Fruit fly (Drosophila melanogaster) whole organism, embryonic: Measurements from ENCODE around the gene bbg.

Experiments
- Bgb ChIP-seq: fragments of 200-800 bp; sonication (Bioruptor generic); IDR thresholded peaks from 2 replicates; pipeline ENCODE4 v1.3.6; 2022; ENCODE audit warnings: missing biosample characterization, missing genetic modification characterization; ENCODE audit not compliant: partially characterized antibody
- Bteb2 ChIP-seq: fragments of 200-800 bp; sonication (Bioruptor generic); optimal IDR thresholded peaks from 2 replicates; lab custom pipeline; 2016; ENCODE audit warnings: missing biosample characterization, missing genetic modification characterization
- C15 ChIP-seq: fragments of 200-800 bp; sonication (Bioruptor generic); IDR thresholded peaks from 3 replicates; pipeline ENCODE4 v1.3.6; 2022; ENCODE audit warnings: missing biosample characterization, missing genetic modification characterization
- CG10147 ChIP-seq: fragments of 200-800 bp; sonication (Bioruptor generic); optimal IDR thresholded peaks from 2 replicates; lab custom pipeline; 2019; ENCODE audit warnings: missing biosample characterization, mild to moderate bottlenecking, missing genetic modification characterization, moderate library complexity
- CG11696 ChIP-seq: fragments of 200-800 bp; sonication (Bioruptor generic); IDR thresholded peaks from 2 replicates; pipeline ENCODE4 v1.3.6; 2022; ENCODE audit warnings: missing biosample characterization, missing genetic modification characterization
- CG12769 ChIP-seq: fragments of 200-800 bp; sonication (Bioruptor generic); optimal IDR thresholded peaks from 2 replicates; lab custom pipeline; 2019; ENCODE audit warnings: missing biosample characterization, mild to moderate bottlenecking, missing genetic modification characterization, moderate library complexity
- CG13624 ChIP-seq: fragments of 200-800 bp; sonication (Bioruptor generic); optimal IDR thresholded peaks from 2 replicates; lab custom pipeline; 2016; ENCODE audit warnings: missing biosample characterization, missing genetic modification characterization
- CG14965 ChIP-seq: fragments of 200-800 bp; sonication (Bioruptor generic); optimal IDR thresholded peaks from 2 replicates; lab custom pipeline; 2016; ENCODE audit warnings: missing biosample characterization, missing genetic modification characterization, borderline replicate concordance
- CG17186 ChIP-seq: fragments of 200-800 bp; sonication (Bioruptor generic); optimal IDR thresholded peaks from 3 replicates; lab custom pipeline; 2017; ENCODE audit warnings: missing biosample characterization, missing genetic modification reagents, missing genetic modification characterization
- CG17829 ChIP-seq: fragments of 200-800 bp; optimal IDR thresholded peaks from 2 replicates; lab custom pipeline; 2019; ENCODE audit warnings: missing biosample characterization, mild to moderate bottlenecking, missing genetic modification characterization, moderate library complexity
- CG18476 ChIP-seq: fragments of 200-800 bp; sonication (Bioruptor generic); optimal IDR thresholded peaks from 2 replicates; lab custom pipeline; 2016; ENCODE audit warnings: missing biosample characterization, mild to moderate bottlenecking, missing genetic modification characterization
- CG6854 ChIP-seq: fragments of 200-800 bp; sonication (Bioruptor generic); optimal IDR thresholded peaks from 3 replicates; lab custom pipeline; 2017; ENCODE audit warnings: missing biosample characterization, mild to moderate bottlenecking, missing genetic modification characterization
- CG7271 ChIP-seq: fragments of 200-800 bp; sonication (Bioruptor generic); optimal IDR thresholded peaks from 2 replicates; lab custom pipeline; 2018; ENCODE audit warnings: missing biosample characterization, mild to moderate bottlenecking, missing genetic modification characterization, moderate library complexity
- CG7839 ChIP-seq: fragments of 200-800 bp; sonication (Bioruptor generic); optimal IDR thresholded peaks from 3 replicates; lab custom pipeline; 2018; ENCODE audit warnings: missing biosample characterization, mild to moderate bottlenecking, missing genetic modification characterization, moderate library complexity
- CTCF ChIP-seq: fragments of 200-800 bp; sonication (Bioruptor generic); optimal IDR thresholded peaks from 2 replicates; lab custom pipeline; 2017; ENCODE audit warnings: missing biosample characterization, mild to moderate bottlenecking, missing genetic modification characterization, moderate library complexity
- CkIIα-i1 ChIP-seq: fragments of 200-800 bp; sonication (Bioruptor generic); IDR thresholded peaks from 2 replicates; pipeline ENCODE4 v1.3.6; 2022; ENCODE audit warnings: missing biosample characterization, missing genetic modification characterization
- Dfd ChIP-seq, 2 experiments: fragments of >200 bp; optimal IDR thresholded peaks; 2 replicates each; lab custom pipeline; 2017; ENCODE audit warnings: missing biosample characterization in 2 of 2, missing genetic modification characterization in 2 of 2
- Doc2 ChIP-seq: fragments of 200-800 bp; sonication (Bioruptor generic); IDR thresholded peaks from 2 replicates; pipeline ENCODE4 v1.3.6; 2022; ENCODE audit warnings: missing biosample characterization, missing genetic modification characterization
- Ets65A ChIP-seq: fragments of 200-800 bp; sonication (Bioruptor generic); peaks from one replicate; lab custom pipeline; 2016; ENCODE audit warnings: missing biosample characterization, missing genetic modification characterization
- GATAe ChIP-seq: fragments of 200-800 bp; sonication (Bioruptor generic); conservative IDR thresholded peaks from 2 replicates; pipeline ENCODE4 v1.3.6; 2022; ENCODE audit warnings: missing biosample characterization, missing genetic modification characterization
- Gsc ChIP-seq: fragments of 200-800 bp; sonication (Bioruptor generic); IDR thresholded peaks from 2 replicates; pipeline ENCODE4 v1.3.6; 2022; ENCODE audit warnings: missing biosample characterization, missing genetic modification characterization
- HLHmδ ChIP-seq: fragments of 200-800 bp; sonication (Bioruptor generic); optimal IDR thresholded peaks from 2 replicates; lab custom pipeline; 2018; ENCODE audit warnings: missing biosample characterization, mild to moderate bottlenecking, missing genetic modification characterization, moderate library complexity
- HmgZ ChIP-seq: fragments of 200-800 bp; sonication (Bioruptor generic); optimal IDR thresholded peaks from 2 replicates; lab custom pipeline; 2018; ENCODE audit warnings: missing biosample characterization, mild to moderate bottlenecking, missing genetic modification characterization
- NFAT ChIP-seq: fragments of 200-800 bp; sonication (Bioruptor generic); IDR thresholded peaks from 2 replicates; pipeline ENCODE4 v1.3.6; 2022; ENCODE audit warnings: missing biosample characterization, missing genetic modification characterization
- Stat92E ChIP-seq, 3 experiments: fragments of >200 bp in 2 of 3; fragments of 200-800 bp in 1 of 3; sonication (Bioruptor generic) in 1 of 3; optimal IDR thresholded peaks; 2 replicates each; lab custom pipeline; 2017 to 2019; ENCODE audit warnings: missing biosample characterization in 3 of 3, missing genetic modification characterization in 3 of 3, mild to moderate bottlenecking in 1 of 3, moderate library complexity in 1 of 3
- TFAM ChIP-seq: fragments of 200-800 bp; sonication (Bioruptor generic); optimal IDR thresholded peaks from 2 replicates; lab custom pipeline; 2017; ENCODE audit warnings: missing biosample characterization, missing genetic modification characterization, inconsistent platforms
- ap ChIP-seq: fragments of 200-800 bp; sonication (Bioruptor generic); IDR thresholded peaks from 2 replicates; pipeline ENCODE4 v1.3.6; 2022; ENCODE audit warnings: missing biosample characterization, missing genetic modification characterization
- ara ChIP-seq: fragments of 200-800 bp; sonication (Bioruptor generic); IDR thresholded peaks from 2 replicates; pipeline ENCODE4 v1.3.6; 2022; ENCODE audit warnings: missing biosample characterization, missing genetic modification characterization
- crp ChIP-seq, 2 experiments: fragments of 200-800 bp; sonication (Bioruptor generic); optimal IDR thresholded peaks; 2 replicates in 1 of 2; 3 replicates in 1 of 2; lab custom pipeline; 2017; ENCODE audit warnings: missing biosample characterization in 2 of 2, missing genetic modification characterization in 2 of 2, mild to moderate bottlenecking in 1 of 2, moderate library complexity in 1 of 2
- esg ChIP-seq: fragments of 200-800 bp; sonication (Bioruptor generic); conservative IDR thresholded peaks from 2 replicates; pipeline ENCODE4 v1.3.6; 2022; ENCODE audit warnings: missing biosample characterization, missing genetic modification characterization
- gce ChIP-seq: fragments of 200-800 bp; sonication (Bioruptor generic); IDR thresholded peaks from 3 replicates; pipeline ENCODE4 v1.3.6; 2022; ENCODE audit warnings: missing biosample characterization, missing genetic modification characterization
- gsb-n ChIP-seq: fragments of 200-800 bp; sonication (Bioruptor generic); optimal IDR thresholded peaks from 3 replicates; lab custom pipeline; 2018; ENCODE audit warnings: missing biosample characterization, mild to moderate bottlenecking, missing genetic modification characterization
- hb ChIP-seq: fragments of 200-800 bp; sonication (Bioruptor generic); IDR thresholded peaks from 3 replicates; pipeline ENCODE4 v1.3.6; 2022; ENCODE audit warnings: missing biosample characterization, missing genetic modification characterization; ENCODE audit not compliant: partially characterized antibody
- ind ChIP-seq: fragments of 200-800 bp; sonication (Bioruptor generic); optimal IDR thresholded peaks from 3 replicates; lab custom pipeline; 2016; ENCODE audit warnings: missing biosample characterization, missing genetic modification characterization
- kay ChIP-seq: fragments of 200-800 bp; sonication (Bioruptor generic); optimal IDR thresholded peaks from 2 replicates; lab custom pipeline; 2016; ENCODE audit warnings: missing biosample characterization, missing genetic modification characterization
- lola ChIP-seq, 3 experiments: fragments of >200 bp in 2 of 3; fragments of 200-800 bp in 1 of 3; sonication (Bioruptor generic) in 1 of 3; optimal IDR thresholded peaks; 2 replicates each; lab custom pipeline; 2017 to 2019; ENCODE audit warnings: missing biosample characterization in 3 of 3, missing genetic modification characterization in 3 of 3, mild to moderate bottlenecking in 1 of 3, moderate library complexity in 1 of 3
- luna ChIP-seq: fragments of 200-800 bp; sonication (Bioruptor generic); optimal IDR thresholded peaks from 2 replicates; lab custom pipeline; 2016; ENCODE audit warnings: missing biosample characterization, missing genetic modification characterization
- pita ChIP-seq: fragments of 200-800 bp; sonication (Bioruptor generic); optimal IDR thresholded peaks from 2 replicates; lab custom pipeline; 2017; ENCODE audit warnings: missing biosample characterization, mild to moderate bottlenecking, missing genetic modification characterization
- sob ChIP-seq: fragments of 200-800 bp; sonication (Bioruptor generic); IDR thresholded peaks from 2 replicates; pipeline ENCODE4 v1.3.6; 2022; ENCODE audit warnings: missing biosample characterization, missing genetic modification characterization
- stc ChIP-seq: fragments of 200-800 bp; sonication (Bioruptor generic); IDR thresholded peaks from 2 replicates; pipeline ENCODE4 v1.3.6; 2022; ENCODE audit warnings: missing biosample characterization, missing genetic modification characterization
- stwl ChIP-seq: fragments of 200-800 bp; sonication (Bioruptor generic); optimal IDR thresholded peaks from 3 replicates; lab custom pipeline; 2018; ENCODE audit warnings: missing biosample characterization, mild to moderate bottlenecking, missing genetic modification characterization, moderate library complexity
- trem ChIP-seq: fragments of 200-800 bp; optimal IDR thresholded peaks from 3 replicates; lab custom pipeline; 2019; ENCODE audit warnings: missing biosample characterization, mild to moderate bottlenecking, missing genetic modification characterization, moderate library complexity

bbg gene

dm6 chr3L:14536042-14536684 is at the start of gene bbg, which contains the start of gene CG43246 (continued):
- TF ChIP-seq pita = no peak
- TF ChIP-seq TFAM (GFP tag; lab: Kevin White, UChicago) = no peak
- TF ChIP-seq Ets65A = peak; percentile 59
- TF ChIP-seq NFAT (GFP tag; lab: Robert Waterston, UW) = 0 out of 2 replicates have a peak, but pooled peaks have one; percentile 40
- no peak for TF ChIP-seq Dfd (GFP tag; optimal IDR thresholded peaks at IDR 0.05; lab: Kevin White, UChicago)
- no peak for TF ChIP-seq Stat92E (GFP tag; optimal IDR thresholded peaks at IDR 0.05; lab: Kevin White, UChicago)
- no peak for TF ChIP-seq CTCF
- no peak for TF ChIP-seq HLHmδ
- no peak for TF ChIP-seq luna (GFP tag; lab: Kevin White, UChicago)
- TF ChIP-seq CG10147 = no peak
- TF ChIP-seq CG18476 (GFP tag; lab: Kevin White, UChicago) = no peak
- TF ChIP-seq CG17829 (tag; lab: Kevin White, UChicago) = no peak
- no peak for TF ChIP-seq CG7839 (tag; lab: Kevin White, UChicago)
- no peak for TF ChIP-seq CG7271 (tag; lab: Kevin White, UChicago)
- TF ChIP-seq CG14965 (GFP tag; lab: Kevin White, UChicago) = no peak
- no peak for TF ChIP-seq lola (GFP tag; optimal IDR thresholded peaks at IDR 0.05; lab: Kevin White, UChicago)
- TF ChIP-seq CkIIα-i1 (GFP tag; lab: Robert Waterston, UW) = no peak
- no peak for TF ChIP-seq ind (GFP tag; lab: Kevin White, UChicago)
- TF ChIP-seq C15 (GFP tag; lab: Robert Waterston, UW) = no peak
- no peak for TF ChIP-seq sob (GFP tag; lab: Robert Waterston, UW)
- TF ChIP-seq GATAe = no peak
- no peak for TF ChIP-seq CG6854 (GFP tag; lab: Kevin White, UChicago)
- TF ChIP-seq kay (GFP tag; lab: Kevin White, UChicago) = no peak
- TF ChIP-seq Gsc = no peak
- no peak for TF ChIP-seq CG11696 (GFP tag; lab: Robert Waterston, UW)
- TF ChIP-seq stwl (tag; lab: Kevin White, UChicago) = no peak
- no peak for TF ChIP-seq gce (GFP tag; lab: Robert Waterston, UW)
- TF ChIP-seq CG12769 (tag; lab: Kevin White, UChicago) = peak; percentile 50
- TF ChIP-seq Bteb2 (GFP tag; lab: Kevin White, UChicago) = no peak
- TF ChIP-seq ara = no peak
- peak; percentile 6 for TF ChIP-seq HmgZ (tag; lab: Kevin White, UChicago)
- TF ChIP-seq CG17186 (GFP tag; lab: Kevin White, UChicago) = no peak
- no peak for TF ChIP-seq Doc2 (GFP tag; lab: Robert Waterston, UW)
- TF ChIP-seq hb (GFP tag; lab: Robert Waterston, UW) = no peak
- peak; percentile 44 for TF ChIP-seq Bgb (GFP tag; lab: Robert Waterston, UW)
- TF ChIP-seq stc (GFP tag; lab: Robert Waterston, UW) = no peak
- no peak for TF ChIP-seq trem (tag; lab: Kevin White, UChicago)
- TF ChIP-seq crp (GFP tag; optimal IDR thresholded peaks at IDR 0.05; lab: Kevin White, UChicago) = no peak
- no peak for TF ChIP-seq gsb-n (tag; lab: Kevin White, UChicago)
- no peak for TF ChIP-seq esg
- TF ChIP-seq CG13624 (GFP tag; lab: Kevin White, UChicago) = no peak
- no peak for TF ChIP-seq ap
- TF ChIP-seq, all 482 proteins: peak for 36
